Worm (Caenorhabditis elegans): ENCODE results near the gene egl-15.

DNA sequence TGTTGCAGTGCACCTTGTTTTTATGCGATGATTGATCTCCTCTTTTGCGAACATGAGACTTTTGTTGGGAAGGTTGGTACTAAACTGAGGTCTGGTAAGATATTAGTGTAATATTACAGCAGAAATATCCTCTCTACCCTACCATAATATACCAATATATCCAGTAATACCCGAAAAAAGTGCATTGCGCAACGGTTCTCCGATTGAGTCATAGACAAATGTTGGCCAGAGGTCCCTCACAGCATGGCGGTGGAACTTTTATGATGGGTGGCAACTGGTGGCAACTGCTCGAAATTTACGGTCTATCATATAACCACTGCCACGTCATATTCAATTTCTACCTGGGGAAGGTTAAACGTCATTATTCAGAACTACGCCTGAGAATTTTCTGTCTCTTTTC is 26.9 kb upstream of the egl-15 start:
- TF ChIP-seq ama-1 (optimal IDR thresholded peaks at IDR 0.05) (no peak), ahr-1 (tag; optimal IDR thresholded peaks at IDR 0.05) (no peak), pqm-1 (tag; optimal IDR thresholded peaks at IDR 0.05) (no peak), syd-9 (tag; optimal IDR thresholded peaks at IDR 0.05) (no peak), unc-55 (GFP tag; optimal IDR thresholded peaks at IDR 0.05) (no peak), che-1 (tag; optimal IDR thresholded peaks at IDR 0.05) (no peak), mec-3 (tag; optimal IDR thresholded peaks at IDR 0.05; ENCODE audit: borderline replicate concordance) (no peak), odd-2 (tag; optimal IDR thresholded peaks at IDR 0.05) (no peak), dve-1 (tag; optimal IDR thresholded peaks at IDR 0.05) (no peak)

All from whole organism, late embryonic.